Worm (Caenorhabditis elegans) whole organism, midembryonic: Measurements from ENCODE around the gene Y54H5A.2.

Experiments
- T22C8.4 ChIP-seq: fragments of 200-800 bp; sonication (Bioruptor generic); IDR thresholded peaks from 2 replicates; pipeline ENCODE4 v1.3.6; 2022; ENCODE audit warnings: missing genetic modification characterization, missing compliant biosample characterization
- cog-1 ChIP-seq: sonication (generic microtip); optimal IDR thresholded peaks from 2 replicates; lab custom pipeline; 2016; ENCODE audit warnings: missing genetic modification characterization, missing compliant biosample characterization
- flt-1 ChIP-seq: fragments of 200-800 bp; sonication (Bioruptor generic); IDR thresholded peaks from 2 replicates; pipeline ENCODE4 v1.3.6; 2022; ENCODE audit warnings: missing genetic modification characterization, missing compliant biosample characterization
- klf-2 ChIP-seq: fragments of 200-800 bp; sonication (Bioruptor generic); conservative IDR thresholded peaks from 2 replicates; pipeline ENCODE4 v1.3.6; 2022; ENCODE audit warnings: missing genetic modification reagents, missing genetic modification characterization, missing compliant biosample characterization
- med-1 ChIP-seq: sonication (generic microtip); optimal IDR thresholded peaks from 2 replicates; lab custom pipeline; 2017; ENCODE audit warnings: missing genetic modification characterization, mild to moderate bottlenecking, missing compliant biosample characterization, antibody characterized with exemption, missing genetic modification reagents; ENCODE audit not compliant: insufficient read depth
- ztf-29 ChIP-seq: fragments of 200-800 bp; sonication (Bioruptor generic); IDR thresholded peaks from 2 replicates; pipeline ENCODE4 v1.3.6; 2022; ENCODE audit warnings: missing genetic modification reagents, missing genetic modification characterization, missing compliant biosample characterization

- TF ChIP-seq ztf-29 (GFP tag; lab: Robert Waterston, UW) (no peak), klf-2 (no peak), T22C8.4 (no peak), cog-1 (tag; lab: Kevin White, UChicago) (no peak), med-1 (GFP tag; lab: Kevin White, UChicago) (no peak), flt-1 (GFP tag; lab: Robert Waterston, UW) (no peak)
Observed at ce11 chrIII:5137685-5138084, 11.7 kb downstream of the Y54H5A.2 start.
